Fruit fly (Drosophila melanogaster) whole organism, embryonic: ENCODE data around the gene CG12546.
A peak's percentile ranks its signal among the peaks of the same experiment; 100 is the strongest.

Experiments
- Aef1 ChIP-seq: fragments of 200-800 bp; sonication (Bioruptor generic); IDR thresholded peaks from 3 replicates; pipeline ENCODE4 v1.3.6; 2022; ENCODE audit warnings: missing biosample characterization, missing genetic modification characterization
- B-H2 ChIP-seq: fragments of 200-800 bp; sonication (Bioruptor generic); optimal IDR thresholded peaks from 2 replicates; lab custom pipeline; 2018; ENCODE audit warnings: missing biosample characterization, mild to moderate bottlenecking, missing genetic modification characterization
- CG11723 ChIP-seq: fragments of 200-800 bp; sonication (Bioruptor generic); optimal IDR thresholded peaks from 2 replicates; lab custom pipeline; 2017; ENCODE audit warnings: missing biosample characterization, mild to moderate bottlenecking, missing genetic modification characterization
- CG12391 ChIP-seq: fragments of 200-800 bp; sonication (Bioruptor generic); optimal IDR thresholded peaks from 3 replicates; lab custom pipeline; 2018; ENCODE audit warnings: missing biosample characterization, mild to moderate bottlenecking, missing genetic modification characterization, moderate library complexity
- CG12744 ChIP-seq: fragments of 200-800 bp; sonication (Bioruptor generic); optimal IDR thresholded peaks from 2 replicates; lab custom pipeline; 2016; ENCODE audit warnings: missing biosample characterization, missing genetic modification characterization
- CG12942 ChIP-seq: fragments of 200-800 bp; sonication (Bioruptor generic); optimal IDR thresholded peaks from 3 replicates; lab custom pipeline; 2016; ENCODE audit warnings: missing biosample characterization, missing genetic modification characterization
- CG1603 ChIP-seq: fragments of 200-800 bp; sonication (Bioruptor generic); optimal IDR thresholded peaks from 2 replicates; lab custom pipeline; 2019; ENCODE audit warnings: missing biosample characterization, mild to moderate bottlenecking, missing genetic modification characterization, moderate library complexity
- CG17328 ChIP-seq: fragments of 200-800 bp; sonication (Bioruptor generic); IDR thresholded peaks from 2 replicates; pipeline ENCODE4 v1.3.6; 2022; ENCODE audit warnings: missing biosample characterization, missing genetic modification characterization
- CG17361 ChIP-seq: fragments of 200-800 bp; sonication (Bioruptor generic); IDR thresholded peaks from 3 replicates; pipeline ENCODE4 v1.3.6; 2022; ENCODE audit warnings: missing biosample characterization, missing genetic modification characterization
- CG17612 ChIP-seq: fragments of 200-800 bp; sonication (Bioruptor generic); IDR thresholded peaks from 2 replicates; pipeline ENCODE4 v1.3.6; 2022; ENCODE audit warnings: missing biosample characterization, missing genetic modification characterization
- CG18011 ChIP-seq: fragments of 200-800 bp; sonication (Bioruptor generic); optimal IDR thresholded peaks from 2 replicates; lab custom pipeline; 2017; ENCODE audit warnings: missing biosample characterization, missing genetic modification characterization, mild to moderate bottlenecking, moderate library complexity, missing genotype
- CG1832 ChIP-seq: fragments of 200-800 bp; sonication (Bioruptor generic); optimal IDR thresholded peaks from 2 replicates; lab custom pipeline; 2017; ENCODE audit warnings: missing biosample characterization, mild to moderate bottlenecking, missing genetic modification characterization, inconsistent platforms
- CG30403 ChIP-seq: fragments of 200-800 bp; sonication (Bioruptor generic); optimal IDR thresholded peaks from 3 replicates; lab custom pipeline; 2016; ENCODE audit warnings: missing biosample characterization, missing genetic modification characterization
- CG30431 ChIP-seq: fragments of 200-800 bp; sonication (Bioruptor generic); optimal IDR thresholded peaks from 2 replicates; lab custom pipeline; 2017; ENCODE audit warnings: missing biosample characterization, missing genetic modification characterization
- CG31441 ChIP-seq: fragments of 200-800 bp; sonication (Bioruptor generic); IDR thresholded peaks from 2 replicates; pipeline ENCODE4 v1.3.6; 2022; ENCODE audit warnings: missing biosample characterization, missing genetic modification characterization
- CG4282 ChIP-seq: fragments of 200-800 bp; sonication (Bioruptor generic); optimal IDR thresholded peaks from 2 replicates; lab custom pipeline; 2016; ENCODE audit warnings: missing biosample characterization, missing genetic modification characterization
- CG4360 ChIP-seq: fragments of 200-800 bp; sonication (Bioruptor generic); IDR thresholded peaks from 2 replicates; pipeline ENCODE4 v1.3.6; 2022; ENCODE audit warnings: missing biosample characterization, missing genetic modification characterization
- CG4707 ChIP-seq: fragments of 200-800 bp; sonication (Bioruptor generic); optimal IDR thresholded peaks from 2 replicates; lab custom pipeline; 2018; ENCODE audit warnings: missing biosample characterization, mild to moderate bottlenecking, missing genetic modification characterization, moderate library complexity
- CG4854 ChIP-seq: fragments of 200-800 bp; sonication (Bioruptor generic); optimal IDR thresholded peaks from 2 replicates; lab custom pipeline; 2016; ENCODE audit warnings: missing biosample characterization, missing genetic modification characterization, inconsistent platforms
- CG6791 ChIP-seq: fragments of 200-800 bp; sonication (Bioruptor generic); IDR thresholded peaks from 3 replicates; pipeline ENCODE4 v1.3.6; 2022; ENCODE audit warnings: missing biosample characterization, missing genetic modification characterization; ENCODE audit not compliant: partially characterized antibody
- CG7556 ChIP-seq: fragments of 200-800 bp; sonication (Bioruptor generic); optimal IDR thresholded peaks from 2 replicates; lab custom pipeline; 2017; ENCODE audit warnings: missing biosample characterization, mild to moderate bottlenecking, missing genetic modification characterization
- Chrac-16 ChIP-seq: fragments of 200-800 bp; sonication (Bioruptor generic); optimal IDR thresholded peaks from 3 replicates; lab custom pipeline; 2016; ENCODE audit warnings: missing biosample characterization, missing genetic modification characterization
- D19A ChIP-seq: fragments of 200-800 bp; optimal IDR thresholded peaks from 3 replicates; lab custom pipeline; 2019; ENCODE audit warnings: missing biosample characterization, mild to moderate bottlenecking, missing genetic modification characterization, moderate library complexity
- Dip2 ChIP-seq: fragments of 200-800 bp; sonication (Bioruptor generic); IDR thresholded peaks from 2 replicates; pipeline ENCODE4 v1.3.6; 2022; ENCODE audit warnings: missing biosample characterization, missing genetic modification characterization
- Dp ChIP-seq: fragments of 200-800 bp; sonication (Bioruptor generic); optimal IDR thresholded peaks from 2 replicates; lab custom pipeline; 2018; ENCODE audit warnings: missing biosample characterization, mild to moderate bottlenecking, missing genetic modification characterization, moderate library complexity
- Ets97D ChIP-seq: fragments of 200-800 bp; sonication (Bioruptor generic); optimal IDR thresholded peaks from 3 replicates; lab custom pipeline; 2016; ENCODE audit warnings: missing biosample characterization, missing genetic modification characterization
- HLH4C ChIP-seq: fragments of 200-800 bp; sonication (Bioruptor generic); IDR thresholded peaks from 3 replicates; pipeline ENCODE4 v1.3.6; 2022; ENCODE audit warnings: missing biosample characterization, missing genetic modification characterization; ENCODE audit not compliant: partially characterized antibody
- HLH54F ChIP-seq: fragments of 200-800 bp; sonication (Bioruptor generic); optimal IDR thresholded peaks from 3 replicates; lab custom pipeline; 2016; ENCODE audit warnings: missing biosample characterization, missing genetic modification characterization
- Hr78 ChIP-seq, 2 experiments: fragments of 200-800 bp in 1 of 2; fragments of >200 bp in 1 of 2; sonication (Bioruptor generic) in 1 of 2; optimal IDR thresholded peaks; 2 replicates each; lab custom pipeline; 2017 to 2019; ENCODE audit warnings: missing biosample characterization in 2 of 2, missing genetic modification characterization in 2 of 2, mild to moderate bottlenecking in 1 of 2, moderate library complexity in 1 of 2
- Med ChIP-seq: fragments of 200-800 bp; sonication (Bioruptor generic); peaks from one replicate; lab custom pipeline; 2016; ENCODE audit warnings: missing biosample characterization, missing genetic modification characterization, mild to moderate bottlenecking, inconsistent platforms, moderate library complexity
- Rx ChIP-seq: fragments of 200-800 bp; sonication (Bioruptor generic); IDR thresholded peaks from 2 replicates; pipeline ENCODE4 v1.3.6; 2022; ENCODE audit warnings: missing biosample characterization, missing genetic modification characterization
- Sox100B ChIP-seq: fragments of 200-800 bp; sonication (Bioruptor generic); optimal IDR thresholded peaks from 3 replicates; lab custom pipeline; 2018; ENCODE audit warnings: missing biosample characterization, mild to moderate bottlenecking, missing genetic modification characterization
- Sox102F ChIP-seq: fragments of 200-800 bp; sonication (Bioruptor generic); optimal IDR thresholded peaks from 2 replicates; lab custom pipeline; 2018; ENCODE audit warnings: missing biosample characterization, mild to moderate bottlenecking, missing genetic modification characterization, moderate library complexity
- Xrp1 ChIP-seq: fragments of 200-800 bp; sonication (Bioruptor generic); IDR thresholded peaks from 2 replicates; pipeline ENCODE4 v1.3.6; 2022; ENCODE audit warnings: missing biosample characterization, missing genetic modification characterization
- bsh ChIP-seq, 2 experiments: fragments of 200-800 bp; sonication (Bioruptor generic); optimal IDR thresholded peaks; 2 replicates each; lab custom pipeline; 2017 to 2018; ENCODE audit warnings: mild to moderate bottlenecking in 2 of 2, missing biosample characterization in 2 of 2, missing genetic modification characterization in 2 of 2, moderate library complexity in 1 of 2
- gcm2 ChIP-seq: fragments of 200-800 bp; sonication (Bioruptor generic); optimal IDR thresholded peaks from 2 replicates; lab custom pipeline; 2016; ENCODE audit warnings: missing biosample characterization, missing genetic modification characterization
- jigr1 ChIP-seq: fragments of 200-800 bp; sonication (Bioruptor generic); IDR thresholded peaks from 3 replicates; pipeline ENCODE4 v1.3.6; 2022; ENCODE audit warnings: missing biosample characterization, missing genetic modification characterization
- jing ChIP-seq: fragments of 200-800 bp; sonication (Bioruptor generic); optimal IDR thresholded peaks from 2 replicates; lab custom pipeline; 2018; ENCODE audit warnings: missing biosample characterization, mild to moderate bottlenecking, missing genetic modification characterization
- mld ChIP-seq: fragments of 200-800 bp; sonication (Bioruptor generic); IDR thresholded peaks from 3 replicates; pipeline ENCODE4 v1.3.6; 2022; ENCODE audit warnings: missing biosample characterization, missing genetic modification characterization; ENCODE audit not compliant: partially characterized antibody
- nmo ChIP-seq: fragments of 200-800 bp; sonication (Bioruptor generic); optimal IDR thresholded peaks from 2 replicates; lab custom pipeline; 2018; ENCODE audit warnings: missing biosample characterization, mild to moderate bottlenecking, missing genetic modification characterization, moderate library complexity
- phol ChIP-seq: fragments of 200-800 bp; sonication (Bioruptor generic); optimal IDR thresholded peaks from 3 replicates; lab custom pipeline; 2018; ENCODE audit warnings: missing biosample characterization, mild to moderate bottlenecking, missing genetic modification characterization, moderate library complexity
- prd ChIP-seq, 3 experiments: fragments of >200 bp in 2 of 3; fragments of 200-800 bp in 1 of 3; sonication (Bioruptor generic) in 1 of 3; optimal IDR thresholded peaks in 2 of 3; IDR thresholded peaks in 1 of 3; 2 replicates in 2 of 3; 3 replicates in 1 of 3; pipeline versions ENCODE4 v1.3.6 to Lab custom; 2017 to 2022; ENCODE audit warnings: missing biosample characterization in 1 of 3, missing genetic modification characterization in 1 of 3
- pum ChIP-seq: fragments of 200-800 bp; sonication (Bioruptor generic); optimal IDR thresholded peaks from 2 replicates; lab custom pipeline; 2016; ENCODE audit warnings: missing biosample characterization, missing genetic modification characterization
- ranshi ChIP-seq: fragments of 200-800 bp; sonication (Bioruptor generic); IDR thresholded peaks from 2 replicates; pipeline ENCODE4 v1.3.6; 2022; ENCODE audit warnings: missing biosample characterization, missing genetic modification characterization
- schlank ChIP-seq: fragments of 200-800 bp; sonication (Bioruptor generic); optimal IDR thresholded peaks from 2 replicates; lab custom pipeline; 2018; ENCODE audit warnings: missing biosample characterization, mild to moderate bottlenecking, missing genetic modification characterization
- so ChIP-seq: fragments of 200-800 bp; sonication (Bioruptor generic); IDR thresholded peaks from 3 replicates; pipeline ENCODE4 v1.3.6; 2022; ENCODE audit warnings: missing biosample characterization, missing genetic modification characterization
- toy ChIP-seq: fragments of 200-800 bp; sonication (Bioruptor generic); IDR thresholded peaks from 2 replicates; pipeline ENCODE4 v1.3.6; 2022; ENCODE audit warnings: missing biosample characterization, missing genetic modification characterization
- trem ChIP-seq: fragments of 200-800 bp; optimal IDR thresholded peaks from 3 replicates; lab custom pipeline; 2019; ENCODE audit warnings: missing biosample characterization, mild to moderate bottlenecking, missing genetic modification characterization, moderate library complexity
- z ChIP-seq: fragments of 200-800 bp; sonication (Bioruptor generic); IDR thresholded peaks from 3 replicates; pipeline ENCODE4 v1.3.6; 2022; ENCODE audit warnings: missing biosample characterization, missing genetic modification characterization

The CG12546 gene

dm6 chr3L:22742945-22743582 lies 49.5 kb upstream of the CG12546 start (continued):
- TF ChIP-seq CG30431: no peak
- no peak for TF ChIP-seq CG12942
- 0 out of 2 replicates have a peak, but pooled peaks have one; percentile 28 for TF ChIP-seq Xrp1
- no peak for TF ChIP-seq mld (GFP tag; lab: Robert Waterston, UW)
- TF ChIP-seq jing (GFP tag; lab: Kevin White, UChicago): no peak
- TF ChIP-seq prd (optimal IDR thresholded peaks at IDR 0.05; lab: Kevin White, UChicago): no peak
- no peak for TF ChIP-seq prd (GFP tag; IDR thresholded peaks at IDR 0.05; lab: Robert Waterston, UW)
- no peak for TF ChIP-seq CG17612
- no peak for TF ChIP-seq toy (GFP tag; lab: Robert Waterston, UW)
- peak; percentile 12 for TF ChIP-seq nmo
- TF ChIP-seq ranshi (GFP tag; lab: Robert Waterston, UW): no peak
- no peak for TF ChIP-seq jigr1 (GFP tag; lab: Robert Waterston, UW)
- TF ChIP-seq phol (tag; lab: Kevin White, UChicago): peak; percentile 38
- no peak for TF ChIP-seq Aef1
- no peak for TF ChIP-seq CG4854 (GFP tag; lab: Kevin White, UChicago)
- no peak for TF ChIP-seq HLH4C (GFP tag; lab: Robert Waterston, UW)
- no peak for TF ChIP-seq Hr78 (GFP tag; optimal IDR thresholded peaks at IDR 0.05; lab: Kevin White, UChicago)
- no peak for TF ChIP-seq Dip2 (GFP tag; lab: Robert Waterston, UW)
- no peak for TF ChIP-seq pum (GFP tag; lab: Kevin White, UChicago)
- no peak for TF ChIP-seq Dp (GFP tag; lab: Kevin White, UChicago)
- peak in 1 of 2 experiments; percentile 29 for TF ChIP-seq bsh (GFP tag; optimal IDR thresholded peaks at IDR 0.05; lab: Kevin White, UChicago)
- 0 out of 2 replicates have a peak, but pooled peaks have one; percentile 32 for TF ChIP-seq CG31441 (GFP tag; lab: Robert Waterston, UW)
- peak; percentile 11 for TF ChIP-seq trem (tag; lab: Kevin White, UChicago)
- no peak for TF ChIP-seq CG12744 (GFP tag; lab: Kevin White, UChicago)
- TF ChIP-seq CG1832: no peak
- TF ChIP-seq B-H2 (GFP tag; lab: Kevin White, UChicago): no peak
- peak; percentile 0 for TF ChIP-seq CG11723
- TF ChIP-seq Ets97D (GFP tag; lab: Kevin White, UChicago): no peak
- peak; percentile 5 for TF ChIP-seq CG1603 (tag; lab: Kevin White, UChicago)
- no peak for TF ChIP-seq z (GFP tag; lab: Robert Waterston, UW)
- no peak for TF ChIP-seq HLH54F (GFP tag; lab: Kevin White, UChicago)
- peak; percentile 18 for TF ChIP-seq D19A (tag; lab: Kevin White, UChicago)
- peak; percentile 83 for TF ChIP-seq CG4360 (GFP tag; lab: Robert Waterston, UW)
- TF ChIP-seq Rx (GFP tag; lab: Robert Waterston, UW): no peak
- TF ChIP-seq gcm2: no peak
- TF ChIP-seq CG18011 (GFP tag; lab: Kevin White, UChicago): no peak
- peak; percentile 45 for TF ChIP-seq CG4707 (GFP tag; lab: Kevin White, UChicago)
- TF ChIP-seq CG6791 (GFP tag; lab: Robert Waterston, UW): no peak
- peak; percentile 40 for TF ChIP-seq CG30403 (GFP tag; lab: Kevin White, UChicago)
- TF ChIP-seq CG17328 (GFP tag; lab: Robert Waterston, UW): no peak
- TF ChIP-seq Sox100B: peak; percentile 21
- peak; percentile 4 for TF ChIP-seq Sox102F (GFP tag; lab: Kevin White, UChicago)
- TF ChIP-seq CG4282 (GFP tag; lab: Kevin White, UChicago): no peak
- TF ChIP-seq CG17361: peak; percentile 60; the same call in 2 of the 3 replicates
- TF ChIP-seq CG7556 (GFP tag; lab: Kevin White, UChicago): peak; percentile 22
- TF ChIP-seq CG12391 (tag; lab: Kevin White, UChicago): peak; percentile 2
- TF ChIP-seq Chrac-16: no peak
- peak; percentile 16 for TF ChIP-seq Med (GFP tag; lab: Kevin White, UChicago)
- TF ChIP-seq schlank: no peak
- TF ChIP-seq so: no peak
